Worm (Caenorhabditis elegans): ENCODE data around the gene bath-5.

ce11 chrII:2030367-2030766 lies 1.4 kb downstream of the bath-5 start, which contains the start of gene bath-3:
- TF ChIP-seq flt-1 (GFP tag; IDR thresholded peaks at IDR 0.05) (no peak), tbx-11 (GFP tag; IDR thresholded peaks at IDR 0.05) (no peak), ama-1 (optimal IDR thresholded peaks at IDR 0.05) (no peak)

All from whole organism, early embryonic.